Worm (Caenorhabditis elegans) whole organism, early embryonic: ENCODE measurements around the gene nfki-1.

Experiments
- B0310.2 ChIP-seq: sonication (generic microtip); optimal IDR thresholded peaks from 2 replicates; lab custom pipeline; 2016; ENCODE audit warnings: mild to moderate bottlenecking, missing genetic modification characterization, missing compliant biosample characterization
- ama-1 ChIP-seq: fragments of 150-350 bp; optimal IDR thresholded peaks from 2 replicates; lab custom pipeline; 2014
- ets-7 ChIP-seq: sonication (generic microtip); optimal IDR thresholded peaks from 2 replicates; lab custom pipeline; 2016; ENCODE audit warnings: missing genotype, missing genetic modification characterization, missing compliant biosample characterization
- flt-1 ChIP-seq: fragments of 200-800 bp; sonication (Bioruptor generic); IDR thresholded peaks from 2 replicates; pipeline ENCODE4 v1.3.6; 2022; ENCODE audit warnings: missing genetic modification characterization, missing compliant biosample characterization
- hmbx-1 ChIP-seq: sonication (generic microtip); optimal IDR thresholded peaks from 2 replicates; lab custom pipeline; 2016; ENCODE audit warnings: mild to moderate bottlenecking, missing genetic modification characterization, missing compliant biosample characterization
- hmg-4 ChIP-seq: fragments of 200-800 bp; sonication (Bioruptor generic); optimal IDR thresholded peaks from 2 replicates; lab custom pipeline; 2018; ENCODE audit warnings: mild to moderate bottlenecking, missing genetic modification characterization, missing compliant biosample characterization
- hnd-1 ChIP-seq: sonication (generic microtip); optimal IDR thresholded peaks from 2 replicates; lab custom pipeline; 2016; ENCODE audit warnings: missing genetic modification characterization, missing compliant biosample characterization
- pes-1 ChIP-seq: fragments of 200-800 bp; sonication (Bioruptor generic); IDR thresholded peaks from 2 replicates; pipeline ENCODE4 v1.3.6; 2022; ENCODE audit warnings: missing genetic modification reagents, missing genetic modification characterization, missing compliant biosample characterization

- TF ChIP-seq ama-1 (lab: Kevin White, UChicago) (no peak), ets-7 (no peak), hnd-1 (tag; lab: Kevin White, UChicago) (no peak), flt-1 (GFP tag; lab: Robert Waterston, UW) (no peak), B0310.2 (tag; lab: Kevin White, UChicago) (no peak), hmg-4 (GFP tag; lab: Kevin White, UChicago) (no peak), pes-1 (no peak), hmbx-1 (tag; lab: Kevin White, UChicago) (no peak)
Measured at ce11 chrX:15380437-15380836, 25.4 kb downstream of the nfki-1 start.
